Worm (Caenorhabditis elegans): ENCODE data around the gene rap-3.

DNA sequence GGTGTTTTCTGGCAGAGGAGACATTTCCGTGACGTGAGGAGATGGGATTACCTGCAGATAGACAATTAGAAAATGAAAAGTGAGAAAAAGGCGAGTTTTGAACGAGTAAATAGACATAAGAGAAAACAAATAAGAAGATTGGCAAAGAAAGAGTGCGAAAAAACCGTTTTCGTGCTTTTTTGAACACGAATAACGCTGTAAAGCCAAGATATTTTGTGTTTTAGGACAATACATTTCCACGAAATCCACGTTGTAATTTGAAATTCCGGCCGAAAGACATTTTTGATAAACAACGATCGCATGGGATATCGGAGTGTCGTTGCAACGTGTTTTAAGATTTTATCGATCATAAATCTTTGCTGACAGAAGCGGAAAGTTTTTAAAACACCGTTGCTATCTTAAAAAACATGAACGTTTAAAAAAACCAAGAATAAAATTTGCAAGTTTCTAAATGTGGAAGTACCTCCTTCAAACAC is 33.8 kb downstream of the rap-3 start, which contains the start of gene adk-1:
- TF ChIP-seq mdl-1 (tag; optimal IDR thresholded peaks at IDR 0.05): no peak
- TF ChIP-seq lin-11 (tag; optimal IDR thresholded peaks at IDR 0.05): no peak
- TF ChIP-seq ztf-11 (tag; optimal IDR thresholded peaks at IDR 0.05): no peak

All from whole organism, L2 larva.